Worm (Caenorhabditis elegans) whole organism, L4 larva: Measurements from ENCODE around the gene str-10.

Experiments
- F10B5.3 ChIP-seq: sonication (generic microtip); optimal IDR thresholded peaks from 2 replicates; lab custom pipeline; 2016; ENCODE audit warnings: mild to moderate bottlenecking, missing genetic modification characterization, missing compliant biosample characterization
- F37D6.2 ChIP-seq: sonication (generic microtip); optimal IDR thresholded peaks from 2 replicates; lab custom pipeline; 2016; ENCODE audit warnings: mild to moderate bottlenecking, missing genetic modification characterization, missing compliant biosample characterization
- F44E2.7 ChIP-seq: fragments of 200-800 bp; sonication (Bioruptor generic); IDR thresholded peaks from 2 replicates; pipeline ENCODE4 v2.1.2; 2022; ENCODE audit warnings: missing genetic modification characterization, missing compliant biosample characterization
- Y105C5A.15 ChIP-seq: fragments of 200-800 bp; sonication (Bioruptor generic); IDR thresholded peaks from 2 replicates; pipeline ENCODE4 v1.3.6; 2022; ENCODE audit warnings: missing genetic modification characterization, missing compliant biosample characterization
- aha-1 ChIP-seq: fragments of 150-350 bp; peaks from one replicate; lab custom pipeline; 2014; ENCODE audit warnings: missing biosample characterization, missing genetic modification characterization
- aly-2 ChIP-seq: sonication (generic microtip); optimal IDR thresholded peaks from 2 replicates; lab custom pipeline; 2018; ENCODE audit warnings: missing biosample characterization, missing genetic modification characterization
- ceh-20 ChIP-seq: fragments of 200-800 bp; sonication (Bioruptor generic); IDR thresholded peaks from 2 replicates; pipeline ENCODE4 v1.3.6; 2022; ENCODE audit warnings: missing genetic modification reagents, missing genetic modification characterization, missing compliant biosample characterization
- ceh-28 ChIP-seq: fragments of 150-350 bp; optimal IDR thresholded peaks from 2 replicates; lab custom pipeline; 2014; ENCODE audit warnings: missing biosample characterization, missing genetic modification reagents, missing genetic modification characterization
- ceh-32 ChIP-seq: sonication (generic microtip); optimal IDR thresholded peaks from 2 replicates; lab custom pipeline; 2016; ENCODE audit warnings: mild to moderate bottlenecking, missing genetic modification characterization, missing compliant biosample characterization; ENCODE audit not compliant: poor library complexity
- ceh-62 ChIP-seq: sonication (generic microtip); optimal IDR thresholded peaks from 2 replicates; lab custom pipeline; 2017; ENCODE audit warnings: missing biosample characterization, missing genetic modification characterization
- daf-12 ChIP-seq: fragments of 150-350 bp; optimal IDR thresholded peaks from 2 replicates; lab custom pipeline; 2014; ENCODE audit warnings: missing biosample characterization, missing genetic modification reagents, missing genetic modification characterization
- dmd-6 ChIP-seq: fragments of 200-800 bp; sonication (Bioruptor generic); IDR thresholded peaks from 2 replicates; pipeline ENCODE4 v1.3.6; 2022; ENCODE audit warnings: missing genetic modification reagents, missing genetic modification characterization, missing compliant biosample characterization
- dpl-1 ChIP-seq: fragments of 150-350 bp; optimal IDR thresholded peaks from 2 replicates; lab custom pipeline; 2014; ENCODE audit warnings: missing biosample characterization, missing genetic modification reagents, missing genetic modification characterization
- dve-1 ChIP-seq: sonication (generic microtip); optimal IDR thresholded peaks from 2 replicates; lab custom pipeline; 2017; ENCODE audit warnings: antibody characterized with exemption, mild to moderate bottlenecking, missing genetic modification characterization, missing compliant biosample characterization; ENCODE audit not compliant: insufficient read depth
- hlh-11 ChIP-seq: fragments of 200-800 bp; sonication (Bioruptor generic); optimal IDR thresholded peaks from 2 replicates; lab custom pipeline; 2018; ENCODE audit warnings: mild to moderate bottlenecking, missing genetic modification characterization, missing compliant biosample characterization
- hlh-30 ChIP-seq: sonication (generic microtip); optimal IDR thresholded peaks from 2 replicates; lab custom pipeline; 2017; ENCODE audit warnings: antibody characterized with exemption, mild to moderate bottlenecking, missing genetic modification characterization, missing compliant biosample characterization; ENCODE audit not compliant: insufficient read depth
- lin-15B ChIP-seq: fragments of 150-350 bp; sonication (generic microtip); optimal IDR thresholded peaks from 3 replicates; lab custom pipeline; 2014; ENCODE audit warnings: missing biosample characterization, missing genetic modification characterization
- lin-39 ChIP-seq: fragments of 150-350 bp; optimal IDR thresholded peaks from 2 replicates; lab custom pipeline; 2014; ENCODE audit warnings: missing biosample characterization, missing genetic modification reagents, missing genetic modification characterization
- lsy-2 ChIP-seq, 2 experiments: fragments of 150-350 bp in 1 of 2; sonication (generic microtip) in 1 of 2; optimal IDR thresholded peaks; 2 replicates each; lab custom pipeline; 2014 to 2017; ENCODE audit warnings: missing biosample characterization in 2 of 2, missing genetic modification characterization in 2 of 2
- madf-9 ChIP-seq: fragments of 200-800 bp; sonication (Bioruptor generic); conservative IDR thresholded peaks from 2 replicates; pipeline ENCODE4 v1.3.6; 2022; ENCODE audit warnings: missing genetic modification reagents, missing genetic modification characterization, missing compliant biosample characterization
- mdl-1 ChIP-seq, 2 experiments: fragments of 150-350 bp in 1 of 2; sonication (generic microtip) in 1 of 2; optimal IDR thresholded peaks; 2 replicates each; lab custom pipeline; 2014 to 2017; ENCODE audit warnings: missing biosample characterization in 2 of 2, missing genetic modification characterization in 2 of 2
- mdt-29 ChIP-seq: fragments of 200-800 bp; sonication (Bioruptor generic); IDR thresholded peaks from 2 replicates; pipeline ENCODE4 v1.3.6; 2022; ENCODE audit warnings: missing genetic modification reagents, missing genetic modification characterization, missing compliant biosample characterization
- mep-1 ChIP-seq: fragments of 150-350 bp; sonication (generic microtip); optimal IDR thresholded peaks from 3 replicates; lab custom pipeline; 2014; ENCODE audit warnings: missing biosample characterization, missing genetic modification characterization
- mxl-2 ChIP-seq: fragments of 200-800 bp; sonication (Bioruptor generic); conservative IDR thresholded peaks from 2 replicates; pipeline ENCODE4 v1.3.6; 2022; ENCODE audit warnings: missing genetic modification reagents, missing genetic modification characterization, missing compliant biosample characterization
- mxl-3 ChIP-seq: fragments of 200-800 bp; sonication (Bioruptor generic); optimal IDR thresholded peaks from 2 replicates; lab custom pipeline; 2018; ENCODE audit warnings: mild to moderate bottlenecking, missing genetic modification characterization, missing compliant biosample characterization
- nhr-25 ChIP-seq: sonication (generic microtip); optimal IDR thresholded peaks from 2 replicates; lab custom pipeline; 2017; ENCODE audit warnings: missing genetic modification characterization, mild to moderate bottlenecking, missing compliant biosample characterization, antibody characterized with exemption, moderate library complexity, borderline replicate concordance; ENCODE audit not compliant: insufficient read depth
- nhr-28 ChIP-seq: fragments of 150-350 bp; optimal IDR thresholded peaks from 2 replicates; lab custom pipeline; 2014; ENCODE audit warnings: missing biosample characterization, missing genetic modification characterization
- nhr-6 ChIP-seq: fragments of 150-350 bp; optimal IDR thresholded peaks from 2 replicates; lab custom pipeline; 2014; ENCODE audit warnings: missing biosample characterization, missing genetic modification characterization
- nhr-77 ChIP-seq: fragments of 150-350 bp; optimal IDR thresholded peaks from 2 replicates; lab custom pipeline; 2014; ENCODE audit warnings: missing biosample characterization, missing genetic modification characterization
- pha-4 ChIP-seq, 2 experiments: fragments of 150-350 bp in 1 of 2; fragments of 200-800 bp in 1 of 2; sonication (Bioruptor generic) in 1 of 2; IDR thresholded peaks in 1 of 2; optimal IDR thresholded peaks in 1 of 2; 2 replicates each; pipeline versions ENCODE4 v1.3.6 to Lab custom; 2014 to 2022; ENCODE audit warnings: missing genetic modification characterization in 2 of 2, missing genetic modification reagents in 2 of 2, missing biosample characterization in 1 of 2, missing compliant biosample characterization in 1 of 2
- php-3 ChIP-seq: fragments of 200-800 bp; sonication (Bioruptor generic); IDR thresholded peaks from 2 replicates; pipeline ENCODE4 v1.3.6; 2022; ENCODE audit warnings: missing genetic modification reagents, missing genetic modification characterization, missing compliant biosample characterization
- rbr-2 ChIP-seq: sonication (generic microtip); optimal IDR thresholded peaks from 2 replicates; lab custom pipeline; 2016; ENCODE audit warnings: missing genotype, missing genetic modification characterization, missing compliant biosample characterization
- spr-1 ChIP-seq: sonication (generic microtip); optimal IDR thresholded peaks from 2 replicates; lab custom pipeline; 2016; ENCODE audit warnings: mild to moderate bottlenecking, missing genetic modification characterization, missing compliant biosample characterization
- spr-3 ChIP-seq: fragments of 200-800 bp; sonication (Bioruptor generic); optimal IDR thresholded peaks from 2 replicates; lab custom pipeline; 2018; ENCODE audit warnings: mild to moderate bottlenecking, missing genetic modification characterization, missing compliant biosample characterization
- tag-97 ChIP-seq: fragments of 200-800 bp; sonication (Bioruptor generic); IDR thresholded peaks from 2 replicates; pipeline ENCODE4 v1.3.6; 2022; ENCODE audit warnings: missing genetic modification characterization, missing compliant biosample characterization
- tra-1 ChIP-seq: fragments of 200-800 bp; sonication (Bioruptor generic); IDR thresholded peaks from 2 replicates; pipeline ENCODE4 v1.3.6; 2022; ENCODE audit warnings: missing genetic modification reagents, missing genetic modification characterization, missing compliant biosample characterization
- unc-130 ChIP-seq: sonication (generic microtip); optimal IDR thresholded peaks from 2 replicates; lab custom pipeline; 2016; ENCODE audit warnings: missing genetic modification reagents, missing genetic modification characterization, missing compliant biosample characterization
- unc-39 ChIP-seq: sonication (generic microtip); optimal IDR thresholded peaks from 2 replicates; lab custom pipeline; 2017; ENCODE audit warnings: missing biosample characterization, missing genetic modification characterization
- unc-62 ChIP-seq, 3 experiments: fragments of 150-350 bp in 1 of 3; sonication (generic microtip); optimal IDR thresholded peaks in 2 of 3; peaks in 1 of 3; 1 replicate in 1 of 3; 2 replicates in 2 of 3; lab custom pipeline; 2014 to 2017; ENCODE audit warnings: missing biosample characterization in 3 of 3, missing genetic modification characterization in 3 of 3, missing genetic modification reagents in 3 of 3, missing genotype in 1 of 3
- zfp-3 ChIP-seq: fragments of 200-800 bp; sonication (Bioruptor generic); conservative IDR thresholded peaks from 2 replicates; pipeline ENCODE4 v1.3.6; 2022; ENCODE audit warnings: missing genetic modification reagents, missing genetic modification characterization, missing compliant biosample characterization
- zip-11 ChIP-seq: fragments of 200-800 bp; sonication (Bioruptor generic); IDR thresholded peaks from 2 replicates; pipeline ENCODE4 v1.3.6; 2022; ENCODE audit warnings: missing genetic modification characterization, missing compliant biosample characterization
- ztf-11 ChIP-seq: fragments of 150-350 bp; optimal IDR thresholded peaks from 2 replicates; lab custom pipeline; 2014; ENCODE audit warnings: missing biosample characterization, missing genetic modification characterization

Gene str-10

ce11 chrX:13113457-13113856, 31.0 kb downstream of the str-10 start, which contains the start of gene F17H10.2:
Gene F17H10.2, plus strand, starts transcription at chrX:13113772.
- TF ChIP-seq aha-1 (tag; lab: Kevin White, UChicago) (peak; percentile 95), mep-1 (tag; lab: Kevin White, UChicago) (peak; percentile 32), dmd-6 (GFP tag; lab: Robert Waterston, UW) (peak; percentile 36), hlh-11 (tag; lab: Kevin White, UChicago) (peak; percentile 30), zfp-3 (GFP tag; lab: Robert Waterston, UW) (no peak), tra-1 (GFP tag; lab: Robert Waterston, UW) (no peak), nhr-28 (tag; lab: Kevin White, UChicago) (peak; percentile 48), hlh-30 (tag; lab: Kevin White, UChicago) (peak; percentile 91), dve-1 (peak; percentile 24), mxl-3 (GFP tag; lab: Kevin White, UChicago) (peak; percentile 78), lsy-2 (tag; optimal IDR thresholded peaks at IDR 0.05; lab: Kevin White, UChicago) (peak in 1 of 2 experiments; percentile 15), nhr-25 (tag; lab: Kevin White, UChicago) (peak; percentile 40), mdl-1 (tag; optimal IDR thresholded peaks at IDR 0.05; lab: Kevin White, UChicago) (peak in 1 of 2 experiments; percentile 36), unc-130 (no peak), unc-62 (GFP tag; optimal IDR thresholded peaks at IDR 0.05 in 1 of 2; lab: Kevin White, UChicago) (peak in 1 of 2 experiments; percentile 87), unc-62 (tag; optimal IDR thresholded peaks at IDR 0.05; lab: Kevin White, UChicago) (no peak)

ce11 chrX:13115694-13116093, 33.3 kb downstream of the str-10 start:
- TF ChIP-seq ceh-28 (tag; lab: Kevin White, UChicago), result no peak
- TF ChIP-seq php-3 (GFP tag; lab: Robert Waterston, UW), result no peak
- TF ChIP-seq F44E2.7 (GFP tag; lab: Robert Waterston, UW), result no peak
- TF ChIP-seq ceh-32 (tag; lab: Kevin White, UChicago), result no peak
- TF ChIP-seq mxl-2 (GFP tag; lab: Robert Waterston, UW), result no peak
- no peak for TF ChIP-seq daf-12 (tag; lab: Kevin White, UChicago)
- TF ChIP-seq nhr-77 (tag; lab: Kevin White, UChicago), result no peak
- TF ChIP-seq mdt-29 (GFP tag; lab: Robert Waterston, UW), result no peak
- no peak for TF ChIP-seq nhr-25 (tag; lab: Kevin White, UChicago)

- TF ChIP-seq aha-1 (tag; lab: Kevin White, UChicago) (peak; percentile 83), aly-2 (tag; lab: Kevin White, UChicago) (no peak)
Measured at ce11 chrX:13116380-13116779, 34.0 kb downstream of the str-10 start.

ce11 chrX:13119900-13120299, 37.5 kb downstream of the str-10 start:
- TF ChIP-seq aha-1 (tag; lab: Kevin White, UChicago) (peak; percentile 48), Y105C5A.15 (GFP tag; lab: Robert Waterston, UW) (no peak), hlh-30 (tag; lab: Kevin White, UChicago) (peak; percentile 31), dpl-1 (GFP tag; lab: Kevin White, UChicago) (no peak)
- TF ChIP-seq, all 104 proteins: peak for 2

- TF ChIP-seq pha-4 (GFP tag; IDR thresholded peaks at IDR 0.05; lab: Robert Waterston, UW) (peak; percentile 93), pha-4 (tag; optimal IDR thresholded peaks at IDR 0.05; lab: Kevin White, UChicago) (no peak), F10B5.3 (tag; lab: Kevin White, UChicago) (no peak), tag-97 (GFP tag; lab: Robert Waterston, UW) (no peak), lin-15B (tag; lab: Kevin White, UChicago) (no peak), unc-39 (tag; lab: Kevin White, UChicago) (no peak), F37D6.2 (tag; lab: Kevin White, UChicago) (peak; percentile 64), rbr-2 (peak; percentile 74), ceh-62 (tag; lab: Kevin White, UChicago) (no peak), ztf-11 (tag; lab: Kevin White, UChicago) (no peak), ceh-20 (GFP tag; lab: Robert Waterston, UW) (peak; percentile 86), zip-11 (GFP tag; lab: Robert Waterston, UW) (peak; percentile 59; the same call in 1 of the 2 replicates), hlh-30 (tag; lab: Kevin White, UChicago) (peak; percentile 70), madf-9 (peak; percentile 88), spr-3 (GFP tag; lab: Kevin White, UChicago) (peak; percentile 73), spr-1 (tag; lab: Kevin White, UChicago) (peak; percentile 33), nhr-6 (tag; lab: Kevin White, UChicago) (peak; percentile 20), lin-39 (tag; lab: Kevin White, UChicago) (no peak)
Measured at ce11 chrX:13121104-13121503, 38.7 kb downstream of the str-10 start.
